Worm (Caenorhabditis elegans) whole organism, young adult: Measurements from ENCODE around the gene nlr-1.
A peak's percentile ranks its signal among the peaks of the same experiment; 100 is the strongest.

Experiments used
- B0336.3 ChIP-seq: fragments of 200-800 bp; sonication (Bioruptor generic); IDR thresholded peaks from 2 replicates; pipeline ENCODE4 v1.3.6; 2022; ENCODE audit warnings: missing genetic modification characterization, missing compliant biosample characterization
- D2030.7 ChIP-seq: fragments of 200-800 bp; sonication (Bioruptor generic); IDR thresholded peaks from 2 replicates; pipeline ENCODE4 v1.3.6; 2022; ENCODE audit warnings: missing genetic modification reagents, missing genetic modification characterization, missing compliant biosample characterization
- F33H1.4 ChIP-seq: fragments of 200-800 bp; sonication (Bioruptor generic); IDR thresholded peaks from 2 replicates; pipeline ENCODE4 v1.3.6; 2022; ENCODE audit warnings: missing genetic modification reagents, missing genetic modification characterization, missing compliant biosample characterization
- F49E8.2 ChIP-seq: sonication (generic microtip); optimal IDR thresholded peaks from 3 replicates; lab custom pipeline; 2017; ENCODE audit warnings: missing genetic modification characterization, mild to moderate bottlenecking, missing compliant biosample characterization, antibody characterized with exemption, moderate library complexity; ENCODE audit not compliant: insufficient read depth
- K12H6.12 ChIP-seq: fragments of 200-800 bp; sonication (Bioruptor generic); optimal IDR thresholded peaks from 2 replicates; lab custom pipeline; 2018; ENCODE audit warnings: mild to moderate bottlenecking, missing genetic modification characterization, missing compliant biosample characterization
- Y53G8AR.9 ChIP-seq: fragments of 200-800 bp; sonication (Bioruptor generic); conservative IDR thresholded peaks from 2 replicates; pipeline ENCODE4 v1.3.6; 2022; ENCODE audit warnings: missing genetic modification reagents, missing genetic modification characterization, missing compliant biosample characterization
- Y95B8A.8 ChIP-seq: fragments of 200-800 bp; sonication (Bioruptor generic); IDR thresholded peaks from 2 replicates; pipeline ENCODE4 v1.3.6; 2022; ENCODE audit warnings: missing genetic modification reagents, missing genetic modification characterization, missing compliant biosample characterization
- ZK185.1 ChIP-seq: sonication (generic microtip); optimal IDR thresholded peaks from 2 replicates; lab custom pipeline; 2016; ENCODE audit warnings: mild to moderate bottlenecking, missing genetic modification characterization, missing compliant biosample characterization; ENCODE audit not compliant: poor library complexity, severe bottlenecking
- ama-1 ChIP-seq, 3 experiments: fragments of 150-350 bp in 1 of 3; sonication (generic microtip) in 2 of 3; optimal IDR thresholded peaks; 2 replicates each; lab custom pipeline; 2014 to 2018; ENCODE audit warnings: missing biosample characterization in 2 of 3, missing genetic modification characterization in 2 of 3, missing genetic modification reagents in 2 of 3
- aptf-2 ChIP-seq: fragments of 200-800 bp; sonication (Bioruptor generic); conservative IDR thresholded peaks from 2 replicates; pipeline ENCODE4 v1.3.6; 2022; ENCODE audit warnings: missing genetic modification reagents, missing genetic modification characterization, missing compliant biosample characterization
- aptf-3 ChIP-seq: fragments of 200-800 bp; sonication (Bioruptor generic); IDR thresholded peaks from 2 replicates; pipeline ENCODE4 v1.3.6; 2022; ENCODE audit warnings: missing genetic modification characterization, missing compliant biosample characterization
- athp-1 ChIP-seq: sonication (generic microtip); optimal IDR thresholded peaks from 2 replicates; lab custom pipeline; 2017; ENCODE audit warnings: mild to moderate bottlenecking, missing genetic modification characterization, missing compliant biosample characterization
- attf-5 ChIP-seq: fragments of 200-800 bp; sonication (Bioruptor generic); optimal IDR thresholded peaks from 2 replicates; lab custom pipeline; 2018; ENCODE audit warnings: mild to moderate bottlenecking, missing genetic modification characterization, missing compliant biosample characterization
- attf-6 ChIP-seq: fragments of 200-800 bp; sonication (Bioruptor generic); IDR thresholded peaks from 2 replicates; pipeline ENCODE4 v1.3.6; 2022; ENCODE audit warnings: missing genetic modification reagents, missing genetic modification characterization, missing compliant biosample characterization
- cebp-1 ChIP-seq, 2 experiments: fragments of 200-800 bp in 1 of 2; sonication (Bioruptor generic) in 1 of 2; sonication (generic microtip) in 1 of 2; IDR thresholded peaks in 1 of 2; optimal IDR thresholded peaks in 1 of 2; 2 replicates each; pipeline versions ENCODE4 v1.3.6 to Lab custom; 2017 to 2022; ENCODE audit warnings: missing compliant biosample characterization in 2 of 2, missing genetic modification characterization in 2 of 2, mild to moderate bottlenecking in 1 of 2, missing genetic modification reagents in 1 of 2, moderate library complexity in 1 of 2
- egrh-3 ChIP-seq: fragments of 200-800 bp; sonication (Bioruptor generic); IDR thresholded peaks from 2 replicates; pipeline ENCODE4 v1.3.6; 2022; ENCODE audit warnings: missing genetic modification reagents, missing genetic modification characterization, missing compliant biosample characterization
- ekl-4 ChIP-seq: fragments of 200-800 bp; sonication (Bioruptor generic); IDR thresholded peaks from 2 replicates; pipeline ENCODE4 v1.3.6; 2022; ENCODE audit warnings: missing genetic modification reagents, missing genetic modification characterization, missing compliant biosample characterization
- him-1 ChIP-seq: sonication (generic microtip); optimal IDR thresholded peaks from 2 replicates; lab custom pipeline; 2016; ENCODE audit warnings: missing genotype, missing genetic modification reagents, missing genetic modification characterization, missing compliant biosample characterization
- hrde-1 ChIP-seq: sonication (generic microtip); optimal IDR thresholded peaks from 2 replicates; lab custom pipeline; 2016; ENCODE audit warnings: missing genetic modification characterization, mild to moderate bottlenecking, missing compliant biosample characterization, moderate library complexity, missing genotype, missing genetic modification reagents, borderline replicate concordance
- hsf-1 ChIP-seq: fragments of 200-800 bp; sonication (Bioruptor generic); IDR thresholded peaks from 2 replicates; pipeline ENCODE4 v1.3.6; 2022; ENCODE audit warnings: missing genetic modification reagents, missing genetic modification characterization, missing compliant biosample characterization
- lin-26 ChIP-seq: fragments of 200-800 bp; sonication (Bioruptor generic); IDR thresholded peaks from 2 replicates; pipeline ENCODE4 v1.3.6; 2022; ENCODE audit warnings: missing genetic modification reagents, missing genetic modification characterization, missing compliant biosample characterization
- lir-1 ChIP-seq: fragments of 200-800 bp; sonication (Bioruptor generic); conservative IDR thresholded peaks from 2 replicates; pipeline ENCODE4 v1.3.6; 2022; ENCODE audit warnings: missing genetic modification reagents, missing genetic modification characterization, missing compliant biosample characterization
- lsl-1 ChIP-seq: fragments of 200-800 bp; sonication (Bioruptor generic); optimal IDR thresholded peaks from 2 replicates; lab custom pipeline; 2018; ENCODE audit warnings: mild to moderate bottlenecking, missing genetic modification characterization, moderate library complexity, missing compliant biosample characterization
- madf-10 ChIP-seq: sonication (generic microtip); optimal IDR thresholded peaks from 2 replicates; lab custom pipeline; 2016; ENCODE audit warnings: mild to moderate bottlenecking, missing genetic modification characterization, missing compliant biosample characterization
- madf-3 ChIP-seq: fragments of 200-800 bp; sonication (Bioruptor generic); IDR thresholded peaks from 2 replicates; pipeline ENCODE4 v1.3.6; 2022; ENCODE audit warnings: missing genetic modification reagents, missing genetic modification characterization, missing compliant biosample characterization
- madf-6 ChIP-seq: fragments of 200-800 bp; sonication (Bioruptor generic); IDR thresholded peaks from 2 replicates; pipeline ENCODE4 v1.3.6; 2022; ENCODE audit warnings: missing genetic modification reagents, missing genetic modification characterization, missing compliant biosample characterization
- madf-8 ChIP-seq: fragments of 200-800 bp; sonication (Bioruptor generic); conservative IDR thresholded peaks from 2 replicates; pipeline ENCODE4 v1.3.6; 2022; ENCODE audit warnings: missing genetic modification reagents, missing genetic modification characterization, missing compliant biosample characterization
- mel-28 ChIP-seq: sonication (generic microtip); optimal IDR thresholded peaks from 2 replicates; lab custom pipeline; 2016; ENCODE audit warnings: borderline replicate concordance, mild to moderate bottlenecking, missing genetic modification characterization, missing compliant biosample characterization
- mes-4 ChIP-seq: sonication (generic microtip); optimal IDR thresholded peaks from 2 replicates; lab custom pipeline; 2016; ENCODE audit warnings: missing genotype, missing genetic modification characterization, missing compliant biosample characterization
- snpc-4 ChIP-seq, 5 experiments: fragments of 150-350 bp in 1 of 5; sonication (generic microtip) in 4 of 5; optimal IDR thresholded peaks; 2 replicates each; lab custom pipeline; 2014 to 2018; ENCODE audit warnings: missing genetic modification characterization in 5 of 5, missing biosample characterization in 3 of 5, antibody characterized with exemption in 2 of 5, mild to moderate bottlenecking in 2 of 5, missing compliant biosample characterization in 2 of 5, missing genotype in 2 of 5, moderate library complexity in 2 of 5, missing genetic modification reagents in 1 of 5
- tbx-9 ChIP-seq: sonication (generic microtip); optimal IDR thresholded peaks from 2 replicates; lab custom pipeline; 2016; ENCODE audit warnings: borderline replicate concordance, missing genetic modification characterization, inconsistent platforms, missing compliant biosample characterization
- xnd-1 ChIP-seq: sonication (generic microtip); optimal IDR thresholded peaks from 2 replicates; lab custom pipeline; 2016; ENCODE audit warnings: missing genotype, missing genetic modification reagents, missing genetic modification characterization, missing compliant biosample characterization
- zfh-2 ChIP-seq: fragments of 200-800 bp; sonication (Bioruptor generic); conservative IDR thresholded peaks from 2 replicates; pipeline ENCODE4 v1.3.6; 2022; ENCODE audit warnings: missing genetic modification reagents, missing genetic modification characterization, missing compliant biosample characterization
- ztf-18 ChIP-seq: sonication (generic microtip); optimal IDR thresholded peaks from 2 replicates; lab custom pipeline; 2016; ENCODE audit warnings: missing genotype, mild to moderate bottlenecking, missing genetic modification characterization, missing compliant biosample characterization
- ztf-6 ChIP-seq: fragments of 200-800 bp; sonication (Bioruptor generic); IDR thresholded peaks from 2 replicates; pipeline ENCODE4 v1.3.6; 2022; ENCODE audit warnings: missing genetic modification reagents, missing genetic modification characterization, missing compliant biosample characterization

nlr-1 gene

DNA sequence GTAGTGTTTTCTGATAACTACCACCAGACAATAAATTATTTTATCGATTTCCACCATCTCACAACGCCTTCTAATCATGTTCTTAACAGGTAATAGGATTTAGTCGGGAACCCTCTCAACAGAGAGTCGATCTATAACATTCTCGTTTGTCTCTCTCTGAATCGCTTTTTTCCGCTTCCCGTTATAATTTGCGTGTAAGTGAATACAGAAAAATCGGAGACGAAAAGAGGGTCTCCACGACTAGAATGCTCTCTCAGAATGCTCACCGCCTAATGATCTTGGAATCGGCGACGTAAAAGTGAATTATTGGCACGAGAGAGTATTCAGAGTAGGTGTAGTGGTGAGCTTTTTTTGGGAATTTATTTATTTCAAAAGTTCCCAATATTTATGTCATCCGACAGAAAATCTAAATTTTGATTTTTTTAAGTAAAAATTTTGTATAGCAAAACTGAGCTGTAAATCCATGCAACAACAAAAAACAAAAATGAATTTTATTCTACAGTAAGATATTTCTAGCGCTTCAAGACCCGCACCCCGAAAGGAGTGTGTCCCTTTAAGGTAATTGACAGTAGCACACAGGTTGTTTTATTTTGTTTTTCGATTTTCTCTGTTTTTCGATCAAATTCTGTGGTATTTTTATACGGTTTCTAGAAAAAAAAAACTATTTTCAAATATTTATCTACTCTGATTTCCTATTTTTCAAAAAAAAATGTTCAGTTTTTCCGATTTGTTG is 51.2 kb downstream of the nlr-1 start:
- TF ChIP-seq mes-4 (tag; lab: Kevin White, UChicago) (no peak), madf-6 (GFP tag; lab: Robert Waterston, UW) (peak; percentile 74), lsl-1 (GFP tag; lab: Kevin White, UChicago) (peak; percentile 90), attf-5 (no peak), xnd-1 (tag; lab: Kevin White, UChicago) (peak; percentile 67), lin-26 (GFP tag; lab: Robert Waterston, UW) (no peak), B0336.3 (GFP tag; lab: Robert Waterston, UW) (no peak), ztf-18 (no peak), F33H1.4 (GFP tag; lab: Robert Waterston, UW) (peak; percentile 83), aptf-2 (GFP tag; lab: Robert Waterston, UW) (no peak), him-1 (peak; percentile 30), F49E8.2 (peak; percentile 18), D2030.7 (GFP tag; lab: Robert Waterston, UW) (peak; percentile 33; the same call in 1 of the 2 replicates), madf-8 (GFP tag; lab: Robert Waterston, UW) (peak; percentile 43; the same call in 1 of the 2 replicates), mel-28 (tag; lab: Kevin White, UChicago) (no peak), madf-10 (tag; lab: Kevin White, UChicago) (no peak), ZK185.1 (no peak)

DNA sequence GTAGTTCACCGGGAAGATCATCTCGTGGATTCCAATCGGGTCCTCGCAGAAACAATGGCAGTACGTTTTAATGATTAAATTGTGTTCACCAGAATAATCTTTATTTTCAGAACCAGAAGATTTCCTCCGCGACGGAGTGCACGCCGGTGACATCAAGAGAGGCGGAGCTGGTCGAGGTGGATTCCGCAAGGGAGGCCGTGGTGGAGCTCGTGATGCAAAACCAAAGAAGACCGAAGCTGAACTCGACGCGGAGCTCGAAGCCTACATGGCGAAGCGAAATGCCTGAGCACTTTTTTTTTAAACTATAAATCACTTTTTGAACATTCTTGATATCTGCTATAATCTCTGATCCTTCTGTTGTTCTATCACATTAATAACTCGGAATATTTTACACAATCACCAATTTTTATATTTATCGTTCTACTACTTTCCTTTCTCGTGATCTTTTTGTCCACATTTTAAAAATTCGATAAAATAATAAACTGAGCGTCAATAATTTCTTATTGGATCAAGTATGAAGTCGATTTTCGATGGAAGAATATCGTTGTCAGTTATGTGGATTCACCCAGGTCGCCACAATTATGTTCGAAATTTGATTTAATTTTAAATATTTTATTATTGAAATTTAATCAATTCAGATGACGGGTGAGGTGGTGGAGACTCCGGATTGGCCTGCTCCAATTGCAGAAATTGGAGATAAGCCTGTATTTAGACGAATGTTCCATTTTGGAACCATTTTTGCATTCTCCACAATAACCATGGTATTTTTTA is 53.6 kb downstream of the nlr-1 start, which contains the start of gene dhhc-6:
dhhc-6 (plus strand) TSS at position 639 of the 771 bp plus-strand sequence.
- TF ChIP-seq K12H6.12, result no peak
- TF ChIP-seq ama-1 (optimal IDR thresholded peaks at IDR 0.05; lab: Kevin White, UChicago), result no peak
- TF ChIP-seq ama-1 (GFP tag; optimal IDR thresholded peaks at IDR 0.05; lab: Kevin White, UChicago), result peak in 1 of 2 experiments; percentile 40
- 0 out of 2 replicates have a peak, but pooled peaks have one; percentile 43 for TF ChIP-seq attf-6 (GFP tag; lab: Robert Waterston, UW)
- TF ChIP-seq egrh-3 (GFP tag; lab: Robert Waterston, UW), result peak; percentile 56; the same call in 1 of the 2 replicates
- TF ChIP-seq zfh-2 (GFP tag; lab: Robert Waterston, UW), result peak; percentile 70
- TF ChIP-seq athp-1 (tag; lab: Kevin White, UChicago), result peak; percentile 5
- no peak for TF ChIP-seq snpc-4 (GFP tag; optimal IDR thresholded peaks at IDR 0.05; lab: Kevin White, UChicago)
- peak in 1 of 4 experiments; percentile 19 for TF ChIP-seq snpc-4 (tag; optimal IDR thresholded peaks at IDR 0.05; lab: Kevin White, UChicago)
- TF ChIP-seq cebp-1 (GFP tag; IDR thresholded peaks at IDR 0.05; lab: Robert Waterston, UW), result no peak
- TF ChIP-seq cebp-1 (tag; optimal IDR thresholded peaks at IDR 0.05; lab: Kevin White, UChicago), result peak; percentile 6
- no peak for TF ChIP-seq ztf-6 (GFP tag; lab: Robert Waterston, UW)
- TF ChIP-seq Y95B8A.8, result peak; percentile 58; the same call in 1 of the 2 replicates
- peak; percentile 40 for TF ChIP-seq hrde-1 (tag; lab: Kevin White, UChicago)
- TF ChIP-seq ekl-4 (GFP tag; lab: Robert Waterston, UW), result 0 out of 2 replicates have a peak, but pooled peaks have one; percentile 27
- peak; percentile 19; the same call in 1 of the 2 replicates for TF ChIP-seq madf-6 (GFP tag; lab: Robert Waterston, UW)
- no peak for TF ChIP-seq tbx-9 (tag; lab: Kevin White, UChicago)
- peak; percentile 84 for TF ChIP-seq madf-3
- TF ChIP-seq lir-1, result no peak
- TF ChIP-seq aptf-3, result no peak
- TF ChIP-seq Y53G8AR.9 (GFP tag; lab: Robert Waterston, UW), result 0 out of 2 replicates have a peak, but pooled peaks have one; percentile 18
- TF ChIP-seq hsf-1, result 0 out of 2 replicates have a peak, but pooled peaks have one; percentile 30
